Fruit fly (Drosophila melanogaster) whole organism: ENCODE data around the gene mRpL4.

Source experiments
- CG8478 ChIP-seq: fragments of >200 bp; optimal IDR thresholded peaks from 2 replicates; lab custom pipeline; 2018; ENCODE audit warnings: inconsistent platforms
- Dll ChIP-seq: fragments of >200 bp; optimal IDR thresholded peaks from 2 replicates; lab custom pipeline; 2017
- pan ChIP-seq: fragments of >200 bp; optimal IDR thresholded peaks from 2 replicates; lab custom pipeline; 2017
- psq ChIP-seq: fragments of >200 bp; optimal IDR thresholded peaks from 2 replicates; lab custom pipeline; 2017
- usp ChIP-seq: fragments of >200 bp; optimal IDR thresholded peaks from 2 replicates; lab custom pipeline; 2017; ENCODE audit warnings: missing biosample characterization, missing genetic modification characterization, mixed read lengths

- no peak for TF ChIP-seq usp (GFP tag; lab: Kevin White, UChicago)
- no peak for TF ChIP-seq pan (lab: Kevin White, UChicago)
- TF ChIP-seq psq (lab: Kevin White, UChicago), result no peak
- no peak for TF ChIP-seq Dll (lab: Kevin White, UChicago)
- no peak for TF ChIP-seq CG8478 (lab: Kevin White, UChicago)
These were observed 18.3 kb downstream of the mRpL4 start, which contains the start of the genes cni and fzy for dm6 chr2L:16310648-16311047.
